Worm (Caenorhabditis elegans) whole organism, L3 larva: ENCODE data around the gene nhr-93.

Experiments used
- R02D3.7 ChIP-seq: fragments of 150-350 bp; optimal IDR thresholded peaks from 2 replicates; lab custom pipeline; 2014; ENCODE audit warnings: missing biosample characterization, missing genetic modification characterization
- ZK546.5 ChIP-seq: sonication (generic microtip); optimal IDR thresholded peaks from 2 replicates; lab custom pipeline; 2017; ENCODE audit warnings: missing biosample characterization, missing genetic modification characterization
- aly-2 ChIP-seq: fragments of 150-350 bp; optimal IDR thresholded peaks from 2 replicates; lab custom pipeline; 2014; ENCODE audit warnings: missing biosample characterization, missing genetic modification characterization
- ama-1 ChIP-seq: fragments of 150-350 bp; optimal IDR thresholded peaks from 2 replicates; lab custom pipeline; 2018
- ceh-16 ChIP-seq: sonication (generic microtip); optimal IDR thresholded peaks from 2 replicates; lab custom pipeline; 2017; ENCODE audit warnings: missing biosample characterization, missing genetic modification characterization
- ceh-82 ChIP-seq: fragments of 150-350 bp; optimal IDR thresholded peaks from 2 replicates; lab custom pipeline; 2014; ENCODE audit warnings: missing biosample characterization, missing genetic modification characterization
- daf-12 ChIP-seq: fragments of 150-350 bp; optimal IDR thresholded peaks from 2 replicates; lab custom pipeline; 2014; ENCODE audit warnings: missing biosample characterization, missing genetic modification reagents, missing genetic modification characterization
- egl-27 ChIP-seq: sonication (generic microtip); optimal IDR thresholded peaks from 4 replicates; lab custom pipeline; 2017; ENCODE audit warnings: missing biosample characterization, missing genetic modification reagents, missing genetic modification characterization
- elt-1 ChIP-seq: fragments of 150-350 bp; optimal IDR thresholded peaks from 2 replicates; lab custom pipeline; 2014; ENCODE audit warnings: missing biosample characterization, missing genetic modification characterization
- elt-2 ChIP-seq: sonication (generic microtip); optimal IDR thresholded peaks from 2 replicates; lab custom pipeline; 2016; ENCODE audit warnings: missing genetic modification reagents, mild to moderate bottlenecking, missing genetic modification characterization, missing compliant biosample characterization
- elt-3 ChIP-seq, 3 experiments: fragments of 150-350 bp in 1 of 3; sonication (generic microtip) in 2 of 3; optimal IDR thresholded peaks; 2 replicates in 2 of 3; 4 replicates in 1 of 3; lab custom pipeline; 2014 to 2017; ENCODE audit warnings: missing biosample characterization in 3 of 3, missing genetic modification characterization in 3 of 3
- eor-1 ChIP-seq, 2 experiments: fragments of 150-350 bp; optimal IDR thresholded peaks; 2 replicates each; lab custom pipeline; 2014 to 2018; ENCODE audit warnings: missing biosample characterization in 2 of 2, missing genetic modification characterization in 2 of 2
- fkh-10 ChIP-seq: sonication (generic microtip); optimal IDR thresholded peaks from 2 replicates; lab custom pipeline; 2017; ENCODE audit warnings: missing biosample characterization, missing genetic modification reagents, missing genetic modification characterization
- fkh-2 ChIP-seq: fragments of 150-350 bp; optimal IDR thresholded peaks from 2 replicates; lab custom pipeline; 2014; ENCODE audit warnings: missing biosample characterization, missing genetic modification reagents, missing genetic modification characterization
- fos-1 ChIP-seq: fragments of 150-350 bp; optimal IDR thresholded peaks from 2 replicates; lab custom pipeline; 2014; ENCODE audit warnings: missing biosample characterization, missing genetic modification characterization
- jun-1 ChIP-seq: fragments of 150-350 bp; optimal IDR thresholded peaks from 2 replicates; lab custom pipeline; 2014; ENCODE audit warnings: missing biosample characterization, missing genetic modification reagents, missing genetic modification characterization
- lin-39 ChIP-seq: fragments of 150-350 bp; optimal IDR thresholded peaks from 2 replicates; lab custom pipeline; 2018; ENCODE audit warnings: missing biosample characterization, missing genetic modification reagents, missing genetic modification characterization
- lsy-12 ChIP-seq: sonication (generic microtip); optimal IDR thresholded peaks from 2 replicates; lab custom pipeline; 2016; ENCODE audit warnings: mild to moderate bottlenecking, missing genetic modification characterization, missing compliant biosample characterization
- mdl-1 ChIP-seq: fragments of 150-350 bp; optimal IDR thresholded peaks from 2 replicates; lab custom pipeline; 2014; ENCODE audit warnings: missing biosample characterization, missing genetic modification characterization
- mml-1 ChIP-seq: fragments of 150-350 bp; sonication (generic microtip); optimal IDR thresholded peaks from 3 replicates; lab custom pipeline; 2014; ENCODE audit warnings: missing biosample characterization, missing genetic modification characterization
- nhr-11 ChIP-seq: fragments of 150-350 bp; optimal IDR thresholded peaks from 2 replicates; lab custom pipeline; 2014; ENCODE audit warnings: missing biosample characterization, missing genetic modification characterization
- nhr-23 ChIP-seq: fragments of 150-350 bp; optimal IDR thresholded peaks from 2 replicates; lab custom pipeline; 2014; ENCODE audit warnings: missing biosample characterization, missing genetic modification reagents, missing genetic modification characterization
- nhr-237 ChIP-seq: fragments of 150-350 bp; optimal IDR thresholded peaks from 2 replicates; lab custom pipeline; 2014; ENCODE audit warnings: missing biosample characterization, missing genetic modification characterization
- nhr-28 ChIP-seq: fragments of 150-350 bp; optimal IDR thresholded peaks from 2 replicates; lab custom pipeline; 2014; ENCODE audit warnings: missing biosample characterization, missing genetic modification characterization
- nhr-43 ChIP-seq: sonication (generic microtip); optimal IDR thresholded peaks from 2 replicates; lab custom pipeline; 2016; ENCODE audit warnings: mild to moderate bottlenecking, missing genetic modification characterization, missing compliant biosample characterization; ENCODE audit not compliant: poor library complexity, severe bottlenecking
- nhr-76 ChIP-seq: fragments of 150-350 bp; sonication (generic microtip); optimal IDR thresholded peaks from 5 replicates; lab custom pipeline; 2014; ENCODE audit warnings: missing biosample characterization, missing genetic modification characterization
- nhr-77 ChIP-seq: fragments of 150-350 bp; optimal IDR thresholded peaks from 2 replicates; lab custom pipeline; 2014; ENCODE audit warnings: missing biosample characterization, missing genetic modification characterization
- pha-4 ChIP-seq: fragments of 150-350 bp; optimal IDR thresholded peaks from 2 replicates; lab custom pipeline; 2014; ENCODE audit warnings: missing biosample characterization, missing genetic modification reagents, missing genetic modification characterization
- pqm-1 ChIP-seq: fragments of 150-350 bp; optimal IDR thresholded peaks from 2 replicates; lab custom pipeline; 2017; ENCODE audit warnings: missing biosample characterization, missing genetic modification characterization, inconsistent platforms
- sea-2 ChIP-seq: fragments of 150-350 bp; sonication (generic microtip); optimal IDR thresholded peaks from 4 replicates; lab custom pipeline; 2014; ENCODE audit warnings: missing biosample characterization, missing genetic modification reagents, missing genetic modification characterization
- skn-1 ChIP-seq: fragments of 150-350 bp; optimal IDR thresholded peaks from 2 replicates; lab custom pipeline; 2014; ENCODE audit warnings: missing biosample characterization, missing genetic modification characterization
- tbx-2 ChIP-seq: sonication (generic microtip); optimal IDR thresholded peaks from 2 replicates; lab custom pipeline; 2016; ENCODE audit warnings: mild to moderate bottlenecking, missing genetic modification characterization, missing compliant biosample characterization
- unc-39 ChIP-seq: sonication (generic microtip); optimal IDR thresholded peaks from 4 replicates; lab custom pipeline; 2017; ENCODE audit warnings: missing biosample characterization, missing genetic modification characterization
- unc-62 ChIP-seq: fragments of 150-350 bp; sonication (generic microtip); optimal IDR thresholded peaks from 4 replicates; lab custom pipeline; 2014; ENCODE audit warnings: missing biosample characterization, missing genetic modification reagents, missing genetic modification characterization
- zag-1 ChIP-seq: fragments of 150-350 bp; optimal IDR thresholded peaks from 2 replicates; lab custom pipeline; 2014; ENCODE audit warnings: missing biosample characterization, missing genetic modification characterization
- ztf-11 ChIP-seq: fragments of 150-350 bp; optimal IDR thresholded peaks from 2 replicates; lab custom pipeline; 2014; ENCODE audit warnings: missing biosample characterization, missing genetic modification characterization

nhr-93 gene

ce11 chrV:3541117-3541516 lies 2.9 kb upstream of the nhr-93 start, which contains the start of gene srbc-67:
Gene srbc-67, minus strand, starts transcription at chrV:3541217.
- no peak for TF ChIP-seq nhr-11 (tag; lab: Kevin White, UChicago)
- no peak for TF ChIP-seq nhr-28 (tag; lab: Kevin White, UChicago)
- no peak for TF ChIP-seq fkh-10 (GFP tag; lab: Kevin White, UChicago)
- no peak for TF ChIP-seq ceh-82 (tag; lab: Kevin White, UChicago)
- no peak for TF ChIP-seq pha-4
- TF ChIP-seq eor-1 (tag; optimal IDR thresholded peaks at IDR 0.05; lab: Kevin White, UChicago) = no peak
- no peak for TF ChIP-seq elt-3 (tag; optimal IDR thresholded peaks at IDR 0.05; lab: Kevin White, UChicago)
- TF ChIP-seq aly-2 (tag; lab: Kevin White, UChicago) = no peak
- no peak for TF ChIP-seq egl-27
- TF ChIP-seq R02D3.7 = no peak
- no peak for TF ChIP-seq lin-39
- no peak for TF ChIP-seq jun-1 (tag; lab: Kevin White, UChicago)
- no peak for TF ChIP-seq daf-12
- no peak for TF ChIP-seq sea-2 (GFP tag; lab: Kevin White, UChicago)
- no peak for TF ChIP-seq mml-1 (tag; lab: Kevin White, UChicago)
- no peak for TF ChIP-seq ceh-16 (tag; lab: Kevin White, UChicago)
- no peak for TF ChIP-seq nhr-77 (tag; lab: Kevin White, UChicago)
- no peak for TF ChIP-seq fkh-2 (tag; lab: Kevin White, UChicago)
- TF ChIP-seq lsy-12 (tag; lab: Kevin White, UChicago) = no peak

- TF ChIP-seq unc-62 (no peak), nhr-77 (tag; lab: Kevin White, UChicago) (no peak), aly-2 (tag; lab: Kevin White, UChicago) (no peak), lin-39 (no peak), zag-1 (tag; lab: Kevin White, UChicago) (no peak), nhr-76 (tag; lab: Kevin White, UChicago) (no peak), nhr-11 (tag; lab: Kevin White, UChicago) (no peak), skn-1 (tag; lab: Kevin White, UChicago) (no peak), ztf-11 (tag; lab: Kevin White, UChicago) (no peak), fkh-10 (GFP tag; lab: Kevin White, UChicago) (no peak)
These were observed 2.9 kb downstream of the nhr-93 start, which contains the start of gene nhr-221 for ce11 chrV:3535260-3535659. Gene nhr-221, minus strand, starts transcription at chrV:3535360.

ce11 chrV:3530403-3530802 lies 7.8 kb downstream of the nhr-93 start, which contains the start of gene srbc-66:
Gene srbc-66, plus strand, starts transcription at chrV:3530703.
- TF ChIP-seq jun-1 (tag; lab: Kevin White, UChicago) (no peak), aly-2 (tag; lab: Kevin White, UChicago) (no peak), sea-2 (GFP tag; lab: Kevin White, UChicago) (no peak), nhr-28 (tag; lab: Kevin White, UChicago) (no peak)

- TF ChIP-seq tbx-2 (tag; lab: Kevin White, UChicago) (no peak), aly-2 (tag; lab: Kevin White, UChicago) (no peak), ceh-82 (tag; lab: Kevin White, UChicago) (no peak), nhr-76 (tag; lab: Kevin White, UChicago) (no peak), ZK546.5 (tag; lab: Kevin White, UChicago) (no peak), ceh-16 (tag; lab: Kevin White, UChicago) (no peak), elt-1 (tag; lab: Kevin White, UChicago) (no peak), jun-1 (tag; lab: Kevin White, UChicago) (no peak), elt-2 (tag; lab: Kevin White, UChicago) (no peak), nhr-11 (tag; lab: Kevin White, UChicago) (no peak), eor-1 (tag; optimal IDR thresholded peaks at IDR 0.05; lab: Kevin White, UChicago) (no peak), nhr-23 (tag; lab: Kevin White, UChicago) (no peak), nhr-43 (tag; lab: Kevin White, UChicago) (no peak), ama-1 (lab: Kevin White, UChicago) (no peak)
- TF ChIP-seq, all 47 proteins: peak for 0
These were observed 11.3 kb downstream of the nhr-93 start, which contains the start of gene str-260 for ce11 chrV:3526882-3527281. Gene str-260, plus strand, starts transcription at chrV:3527182.

ce11 chrV:3524970-3525369 lies 13.2 kb downstream of the nhr-93 start, which contains the start of gene T24A6.7:
Gene T24A6.7, plus strand, starts transcription at chrV:3525270.
- TF ChIP-seq nhr-11 (tag; lab: Kevin White, UChicago) = no peak
- no peak for TF ChIP-seq nhr-237 (tag; lab: Kevin White, UChicago)
- no peak for TF ChIP-seq mml-1 (tag; lab: Kevin White, UChicago)
- no peak for TF ChIP-seq ztf-11 (tag; lab: Kevin White, UChicago)
- TF ChIP-seq ZK546.5 (tag; lab: Kevin White, UChicago) = no peak
- no peak for TF ChIP-seq lsy-12 (tag; lab: Kevin White, UChicago)
- TF ChIP-seq mdl-1 (tag; lab: Kevin White, UChicago) = no peak
- no peak for TF ChIP-seq fos-1 (tag; lab: Kevin White, UChicago)
- no peak for TF ChIP-seq unc-39 (tag; lab: Kevin White, UChicago)
- TF ChIP-seq aly-2 (tag; lab: Kevin White, UChicago) = no peak
- TF ChIP-seq nhr-77 (tag; lab: Kevin White, UChicago) = no peak
- no peak for TF ChIP-seq pqm-1 (tag; lab: Kevin White, UChicago)
- TF ChIP-seq nhr-23 (tag; lab: Kevin White, UChicago) = no peak
- no peak for TF ChIP-seq lin-39
- no peak for TF ChIP-seq zag-1 (tag; lab: Kevin White, UChicago)
- TF ChIP-seq, all 47 proteins: peak for 0
